Fruit fly (Drosophila melanogaster) whole organism, adult: ENCODE measurements around the gene CG46466.

ENCODE experiments used
- CG33017 ChIP-seq: fragments of 200-800 bp; sonication (Bioruptor generic); optimal IDR thresholded peaks from 2 replicates; lab custom pipeline; 2018; ENCODE audit warnings: missing biosample characterization, mild to moderate bottlenecking, missing genetic modification characterization, moderate library complexity
- CG5204 ChIP-seq: fragments of 200-800 bp; sonication (Bioruptor generic); optimal IDR thresholded peaks from 2 replicates; lab custom pipeline; 2016; ENCODE audit warnings: missing biosample characterization, missing genetic modification characterization
- CG7045 ChIP-seq: fragments of 200-800 bp; sonication (Bioruptor generic); optimal IDR thresholded peaks from 2 replicates; lab custom pipeline; 2017; ENCODE audit warnings: missing biosample characterization, mild to moderate bottlenecking, missing genetic modification characterization
- Crg-1 ChIP-seq: fragments of 200-800 bp; sonication (Bioruptor generic); optimal IDR thresholded peaks from 2 replicates; lab custom pipeline; 2016; ENCODE audit warnings: missing biosample characterization, missing genetic modification characterization
- Hr96 ChIP-seq: fragments of 200-800 bp; sonication (Bioruptor generic); optimal IDR thresholded peaks from 2 replicates; lab custom pipeline; 2016; ENCODE audit warnings: missing biosample characterization, missing genetic modification characterization
- bab1 ChIP-seq: fragments of 200-800 bp; sonication (Bioruptor generic); optimal IDR thresholded peaks from 3 replicates; lab custom pipeline; 2019; ENCODE audit warnings: missing biosample characterization, mild to moderate bottlenecking, missing genetic modification characterization, moderate library complexity
- cic ChIP-seq: fragments of 200-800 bp; sonication (Bioruptor generic); optimal IDR thresholded peaks from 2 replicates; lab custom pipeline; 2017; ENCODE audit warnings: missing biosample characterization, mild to moderate bottlenecking, missing genetic modification characterization, moderate library complexity
- cnc ChIP-seq, 2 experiments: fragments of >200 bp; optimal IDR thresholded peaks; 2 replicates each; lab custom pipeline; 2017
- ovo ChIP-seq: fragments of 200-800 bp; sonication (Bioruptor generic); optimal IDR thresholded peaks from 2 replicates; lab custom pipeline; 2016; ENCODE audit warnings: missing biosample characterization, missing genetic modification characterization
- toe ChIP-seq: fragments of 200-800 bp; sonication (Bioruptor generic); optimal IDR thresholded peaks from 2 replicates; lab custom pipeline; 2016; ENCODE audit warnings: missing biosample characterization, missing genetic modification characterization

DNA sequence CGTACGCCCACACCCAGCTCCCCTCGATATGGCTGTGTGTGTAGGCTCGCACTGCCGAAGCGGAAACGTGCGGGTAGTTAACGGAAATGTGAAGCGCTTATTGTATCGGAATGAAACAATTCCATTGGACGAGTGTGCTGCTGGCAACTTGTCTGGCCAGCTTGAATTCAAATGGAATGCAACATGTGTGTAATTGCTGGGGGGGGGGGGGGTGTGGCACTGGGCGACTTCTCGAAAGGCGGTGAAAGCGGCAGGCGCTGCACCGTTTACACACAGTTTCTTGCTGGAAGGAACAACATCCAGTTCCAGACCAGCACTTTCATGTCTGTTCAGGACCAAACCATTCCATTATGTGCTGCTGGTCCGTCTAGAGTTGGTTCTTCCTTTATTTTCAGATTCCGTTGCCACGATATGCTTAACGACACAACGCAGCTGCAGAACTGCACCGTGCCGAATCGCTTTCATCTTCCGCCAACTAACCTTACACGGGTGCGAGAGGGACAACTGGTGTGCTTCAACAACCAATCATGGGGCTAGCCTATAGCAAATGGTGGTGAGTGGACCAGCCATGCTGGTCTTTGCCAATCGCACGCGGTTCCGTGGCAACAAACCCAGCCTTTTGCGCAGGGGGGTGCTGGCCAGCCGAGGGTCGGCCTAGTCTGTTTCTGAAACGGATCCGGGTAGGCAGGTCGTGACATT lies 41.2 kb upstream of the CG46466 start:
- TF ChIP-seq toe: no peak
- TF ChIP-seq bab1 (GFP tag; lab: Kevin White, UChicago): no peak
- no peak for TF ChIP-seq Hr96 (GFP tag; lab: Kevin White, UChicago)
- TF ChIP-seq ovo (GFP tag; lab: Kevin White, UChicago): no peak
- TF ChIP-seq Crg-1 (GFP tag; lab: Kevin White, UChicago): no peak
- no peak for TF ChIP-seq CG7045 (GFP tag; lab: Kevin White, UChicago)
- TF ChIP-seq cnc (optimal IDR thresholded peaks at IDR 0.05; lab: Kevin White, UChicago): no peak
- TF ChIP-seq cic (GFP tag; lab: Kevin White, UChicago): no peak
- no peak for TF ChIP-seq CG33017
- TF ChIP-seq CG5204 (GFP tag; lab: Kevin White, UChicago): no peak
